Fruit fly (Drosophila melanogaster) whole organism, embryonic: ENCODE results near the gene CG14220.

Source experiments
- Ada2b ChIP-seq: fragments of 200-800 bp; sonication (Bioruptor generic); IDR thresholded peaks from 2 replicates; pipeline ENCODE4 v1.3.6; 2022; ENCODE audit warnings: missing biosample characterization, missing genetic modification characterization
- Atf6 ChIP-seq: fragments of 200-800 bp; sonication (Bioruptor generic); IDR thresholded peaks from 2 replicates; pipeline ENCODE4 v1.3.6; 2022; ENCODE audit warnings: missing biosample characterization, missing genetic modification characterization
- Awh ChIP-seq: fragments of 200-800 bp; sonication (Bioruptor generic); IDR thresholded peaks from 2 replicates; pipeline ENCODE4, ENCODE4 v1.3.6; 2022; ENCODE audit warnings: missing biosample characterization, missing genetic modification characterization
- CG12391 ChIP-seq: fragments of 200-800 bp; sonication (Bioruptor generic); optimal IDR thresholded peaks from 3 replicates; lab custom pipeline; 2018; ENCODE audit warnings: missing biosample characterization, mild to moderate bottlenecking, missing genetic modification characterization, moderate library complexity
- CG14050 ChIP-seq: fragments of 200-800 bp; sonication (Bioruptor generic); IDR thresholded peaks from 3 replicates; pipeline ENCODE4 v1.3.6; 2022; ENCODE audit warnings: missing biosample characterization, missing genetic modification characterization
- CG17186 ChIP-seq: fragments of 200-800 bp; sonication (Bioruptor generic); optimal IDR thresholded peaks from 3 replicates; lab custom pipeline; 2017; ENCODE audit warnings: missing biosample characterization, missing genetic modification reagents, missing genetic modification characterization
- CG17361 ChIP-seq: fragments of 200-800 bp; sonication (Bioruptor generic); IDR thresholded peaks from 3 replicates; pipeline ENCODE4 v1.3.6; 2022; ENCODE audit warnings: missing biosample characterization, missing genetic modification characterization
- CG17612 ChIP-seq: fragments of 200-800 bp; sonication (Bioruptor generic); IDR thresholded peaks from 2 replicates; pipeline ENCODE4 v1.3.6; 2022; ENCODE audit warnings: missing biosample characterization, missing genetic modification characterization
- CG30431 ChIP-seq: fragments of 200-800 bp; sonication (Bioruptor generic); optimal IDR thresholded peaks from 2 replicates; lab custom pipeline; 2017; ENCODE audit warnings: missing biosample characterization, missing genetic modification characterization
- CG34224 ChIP-seq: fragments of 200-800 bp; sonication (Bioruptor generic); IDR thresholded peaks from 3 replicates; pipeline ENCODE4 v1.3.6; 2022; ENCODE audit warnings: missing biosample characterization, missing genetic modification characterization; ENCODE audit not compliant: partially characterized antibody
- CG4282 ChIP-seq: fragments of 200-800 bp; sonication (Bioruptor generic); optimal IDR thresholded peaks from 2 replicates; lab custom pipeline; 2016; ENCODE audit warnings: missing biosample characterization, missing genetic modification characterization
- CG4424 ChIP-seq: fragments of 200-800 bp; sonication (Bioruptor generic); optimal IDR thresholded peaks from 3 replicates; lab custom pipeline; 2016; ENCODE audit warnings: missing biosample characterization, missing genetic modification characterization
- CG4854 ChIP-seq: fragments of 200-800 bp; sonication (Bioruptor generic); optimal IDR thresholded peaks from 2 replicates; lab custom pipeline; 2016; ENCODE audit warnings: missing biosample characterization, missing genetic modification characterization, inconsistent platforms
- CG6254 ChIP-seq: fragments of 200-800 bp; sonication (Bioruptor generic); optimal IDR thresholded peaks from 3 replicates; lab custom pipeline; 2017; ENCODE audit warnings: mild to moderate bottlenecking, missing biosample characterization, missing genetic modification reagents, missing genetic modification characterization
- CG7987 ChIP-seq: fragments of 200-800 bp; sonication (Bioruptor generic); optimal IDR thresholded peaks from 2 replicates; lab custom pipeline; 2018; ENCODE audit warnings: missing biosample characterization, mild to moderate bottlenecking, missing genetic modification characterization, moderate library complexity
- Camta ChIP-seq: fragments of 200-800 bp; sonication (Bioruptor generic); optimal IDR thresholded peaks from 2 replicates; lab custom pipeline; 2016; ENCODE audit warnings: missing biosample characterization, missing genetic modification characterization
- Dek ChIP-seq: fragments of 200-800 bp; sonication (Bioruptor generic); optimal IDR thresholded peaks from 3 replicates; lab custom pipeline; 2019; ENCODE audit warnings: missing biosample characterization, mild to moderate bottlenecking, missing genetic modification characterization, moderate library complexity
- Dp ChIP-seq: fragments of 200-800 bp; sonication (Bioruptor generic); optimal IDR thresholded peaks from 2 replicates; lab custom pipeline; 2018; ENCODE audit warnings: missing biosample characterization, mild to moderate bottlenecking, missing genetic modification characterization, moderate library complexity
- Dref ChIP-seq: fragments of 200-800 bp; sonication (Bioruptor generic); IDR thresholded peaks from 2 replicates; pipeline ENCODE4 v1.3.6; 2022; ENCODE audit warnings: missing biosample characterization, missing genetic modification characterization
- Ets97D ChIP-seq: fragments of 200-800 bp; sonication (Bioruptor generic); optimal IDR thresholded peaks from 3 replicates; lab custom pipeline; 2016; ENCODE audit warnings: missing biosample characterization, missing genetic modification characterization
- H15 ChIP-seq: fragments of 200-800 bp; sonication (Bioruptor generic); IDR thresholded peaks from 3 replicates; pipeline ENCODE4 v1.3.6; 2022; ENCODE audit warnings: missing biosample characterization, missing genetic modification characterization
- HLHmδ ChIP-seq: fragments of 200-800 bp; sonication (Bioruptor generic); optimal IDR thresholded peaks from 2 replicates; lab custom pipeline; 2018; ENCODE audit warnings: missing biosample characterization, mild to moderate bottlenecking, missing genetic modification characterization, moderate library complexity
- Kr ChIP-seq: fragments of 200-800 bp; sonication (Bioruptor generic); optimal IDR thresholded peaks from 2 replicates; lab custom pipeline; 2017; ENCODE audit warnings: missing biosample characterization, mild to moderate bottlenecking, missing genetic modification characterization
- Mrtf ChIP-seq: fragments of 200-800 bp; sonication (Bioruptor generic); IDR thresholded peaks from 3 replicates; pipeline ENCODE4 v1.3.6; 2022; ENCODE audit warnings: missing biosample characterization, missing genetic modification characterization
- NfI ChIP-seq: fragments of 200-800 bp; sonication (Bioruptor generic); optimal IDR thresholded peaks from 3 replicates; lab custom pipeline; 2018; ENCODE audit warnings: missing biosample characterization, mild to moderate bottlenecking, missing genetic modification characterization, moderate library complexity
- Opbp ChIP-seq: fragments of 200-800 bp; sonication (Bioruptor generic); IDR thresholded peaks from 3 replicates; pipeline ENCODE4 v1.3.6; 2022; ENCODE audit warnings: missing biosample characterization, missing genetic modification characterization; ENCODE audit not compliant: partially characterized antibody
- Rfx ChIP-seq: fragments of 200-800 bp; sonication (Bioruptor generic); IDR thresholded peaks from 2 replicates; pipeline ENCODE4 v1.3.6; 2022; ENCODE audit warnings: missing biosample characterization, missing genetic modification characterization
- Side ChIP-seq: fragments of 200-800 bp; sonication (Bioruptor generic); optimal IDR thresholded peaks from 2 replicates; lab custom pipeline; 2016; ENCODE audit warnings: missing biosample characterization, missing genetic modification characterization
- Sin3A ChIP-seq: fragments of >200 bp; optimal IDR thresholded peaks from 2 replicates; lab custom pipeline; 2018
- Spps ChIP-seq: fragments of 200-800 bp; sonication (Bioruptor generic); optimal IDR thresholded peaks from 2 replicates; lab custom pipeline; 2018; ENCODE audit warnings: missing biosample characterization, mild to moderate bottlenecking, missing genetic modification characterization
- ase ChIP-seq: fragments of 200-800 bp; sonication (Bioruptor generic); IDR thresholded peaks from 3 replicates; pipeline ENCODE4 v1.3.6; 2022; ENCODE audit warnings: missing biosample characterization, missing genetic modification characterization
- ash1 ChIP-seq: fragments of 200-800 bp; sonication (Bioruptor generic); optimal IDR thresholded peaks from 2 replicates; lab custom pipeline; 2018; ENCODE audit warnings: missing biosample characterization, mild to moderate bottlenecking, missing genetic modification characterization
- bbx ChIP-seq: fragments of 200-800 bp; sonication (Bioruptor generic); IDR thresholded peaks from 2 replicates; pipeline ENCODE4 v1.3.6; 2022; ENCODE audit warnings: missing biosample characterization, missing genetic modification characterization; ENCODE audit not compliant: partially characterized antibody
- bsh ChIP-seq, 2 experiments: fragments of 200-800 bp; sonication (Bioruptor generic); optimal IDR thresholded peaks; 2 replicates each; lab custom pipeline; 2017 to 2018; ENCODE audit warnings: mild to moderate bottlenecking in 2 of 2, missing biosample characterization in 2 of 2, missing genetic modification characterization in 2 of 2, moderate library complexity in 1 of 2
- btn ChIP-seq: fragments of 200-800 bp; sonication (Bioruptor generic); optimal IDR thresholded peaks from 2 replicates; lab custom pipeline; 2016; ENCODE audit warnings: missing biosample characterization, missing genetic modification characterization
- crol ChIP-seq: fragments of 200-800 bp; sonication (Bioruptor generic); IDR thresholded peaks from 2 replicates; pipeline ENCODE4 v1.3.6; 2022; ENCODE audit warnings: missing biosample characterization, missing genetic modification characterization
- crp ChIP-seq, 2 experiments: fragments of 200-800 bp; sonication (Bioruptor generic); optimal IDR thresholded peaks; 2 replicates in 1 of 2; 3 replicates in 1 of 2; lab custom pipeline; 2017; ENCODE audit warnings: missing biosample characterization in 2 of 2, missing genetic modification characterization in 2 of 2, mild to moderate bottlenecking in 1 of 2, moderate library complexity in 1 of 2
- esg ChIP-seq: fragments of 200-800 bp; sonication (Bioruptor generic); conservative IDR thresholded peaks from 2 replicates; pipeline ENCODE4 v1.3.6; 2022; ENCODE audit warnings: missing biosample characterization, missing genetic modification characterization
- ham ChIP-seq: fragments of 200-800 bp; sonication (Bioruptor generic); IDR thresholded peaks from 2 replicates; pipeline ENCODE4 v1.3.6; 2022; ENCODE audit warnings: missing biosample characterization, missing genetic modification characterization
- jigr1 ChIP-seq: fragments of 200-800 bp; sonication (Bioruptor generic); IDR thresholded peaks from 3 replicates; pipeline ENCODE4 v1.3.6; 2022; ENCODE audit warnings: missing biosample characterization, missing genetic modification characterization
- kah ChIP-seq: fragments of 200-800 bp; sonication (Bioruptor generic); optimal IDR thresholded peaks from 2 replicates; lab custom pipeline; 2018; ENCODE audit warnings: missing biosample characterization, mild to moderate bottlenecking, missing genetic modification characterization
- lmd ChIP-seq: fragments of 200-800 bp; sonication (Bioruptor generic); IDR thresholded peaks from 2 replicates; pipeline ENCODE4 v1.3.6; 2022; ENCODE audit warnings: missing biosample characterization, missing genetic modification characterization
- mld ChIP-seq: fragments of 200-800 bp; sonication (Bioruptor generic); IDR thresholded peaks from 3 replicates; pipeline ENCODE4 v1.3.6; 2022; ENCODE audit warnings: missing biosample characterization, missing genetic modification characterization; ENCODE audit not compliant: partially characterized antibody
- onecut ChIP-seq: fragments of 200-800 bp; sonication (Bioruptor generic); IDR thresholded peaks from 2 replicates; pipeline ENCODE4 v1.3.6; 2022; ENCODE audit warnings: missing biosample characterization, missing genetic modification characterization
- pros ChIP-seq: fragments of 200-800 bp; sonication (Bioruptor generic); optimal IDR thresholded peaks from 3 replicates; lab custom pipeline; 2019; ENCODE audit warnings: missing biosample characterization, mild to moderate bottlenecking, missing genetic modification characterization, moderate library complexity
- repo ChIP-seq: fragments of 200-800 bp; sonication (Bioruptor generic); optimal IDR thresholded peaks from 2 replicates; lab custom pipeline; 2016; ENCODE audit warnings: missing biosample characterization, missing genetic modification characterization
- shn ChIP-seq: fragments of 200-800 bp; sonication (Bioruptor generic); optimal IDR thresholded peaks from 3 replicates; lab custom pipeline; 2016; ENCODE audit warnings: missing biosample characterization, missing genetic modification characterization
- tgo ChIP-seq: fragments of 200-800 bp; sonication (Bioruptor generic); IDR thresholded peaks from 3 replicates; pipeline ENCODE4 v1.3.6; 2022; ENCODE audit warnings: missing biosample characterization, missing genetic modification characterization
- toy ChIP-seq: fragments of 200-800 bp; sonication (Bioruptor generic); IDR thresholded peaks from 2 replicates; pipeline ENCODE4 v1.3.6; 2022; ENCODE audit warnings: missing biosample characterization, missing genetic modification characterization
- vvl ChIP-seq: fragments of 200-800 bp; sonication (Bioruptor generic); IDR thresholded peaks from 2 replicates; pipeline ENCODE4 v1.3.6; 2022; ENCODE audit warnings: missing biosample characterization, missing genetic modification characterization
- yki ChIP-seq: fragments of >200 bp; optimal IDR thresholded peaks from 3 replicates; lab custom pipeline; 2018

The CG14220 gene

dm6 chrX:19565714-19566316, 35.8 kb downstream of the CG14220 start, which contains the start of the genes Grip84 and car (continued):
- TF ChIP-seq Sin3A (lab: Kevin White, UChicago) = peak; percentile 90
- TF ChIP-seq H15 = peak; percentile 43; the same call in 1 of the 3 replicates
- TF ChIP-seq CG4854 = no peak
- TF ChIP-seq pros = no peak
- TF ChIP-seq CG7987 (GFP tag; lab: Kevin White, UChicago) = no peak
- TF ChIP-seq ash1 (GFP tag; lab: Kevin White, UChicago) = no peak
- no peak for TF ChIP-seq crol (GFP tag; lab: Robert Waterston, UW)
- peak; percentile 32; the same call in 1 of the 2 replicates for TF ChIP-seq Atf6 (GFP tag; lab: Robert Waterston, UW)
- TF ChIP-seq bsh (GFP tag; optimal IDR thresholded peaks at IDR 0.05; lab: Kevin White, UChicago) = peak in 1 of 2 experiments; percentile 60
- TF ChIP-seq btn (GFP tag; lab: Kevin White, UChicago) = no peak
- peak; percentile 73 for TF ChIP-seq lmd (GFP tag; lab: Robert Waterston, UW)
- peak; percentile 73 for TF ChIP-seq tgo (GFP tag; lab: Robert Waterston, UW)
- TF ChIP-seq crp (GFP tag; optimal IDR thresholded peaks at IDR 0.05; lab: Kevin White, UChicago) = peak; percentile 37 to 90
- no peak for TF ChIP-seq mld (GFP tag; lab: Robert Waterston, UW)
- no peak for TF ChIP-seq yki (lab: Kevin White, UChicago)
- TF ChIP-seq Opbp (GFP tag; lab: Robert Waterston, UW) = 0 out of 3 replicates have a peak, but pooled peaks have one; percentile 11
- no peak for TF ChIP-seq CG34224
- TF ChIP-seq CG17186 (GFP tag; lab: Kevin White, UChicago) = peak; percentile 55
- TF ChIP-seq jigr1 (GFP tag; lab: Robert Waterston, UW) = peak; percentile 54; the same call in 1 of the 3 replicates
- no peak for TF ChIP-seq CG17612 (GFP tag; lab: Robert Waterston, UW)
- no peak for TF ChIP-seq shn (GFP tag; lab: Kevin White, UChicago)
- 0 out of 2 replicates have a peak, but pooled peaks have one; percentile 23 for TF ChIP-seq bbx (GFP tag; lab: Robert Waterston, UW)
- TF ChIP-seq Side (GFP tag; lab: Kevin White, UChicago) = peak; percentile 20
- TF ChIP-seq Dp (GFP tag; lab: Kevin White, UChicago) = peak; percentile 22
- no peak for TF ChIP-seq ham (GFP tag; lab: Robert Waterston, UW)
- TF ChIP-seq HLHmδ (GFP tag; lab: Kevin White, UChicago) = no peak
- TF ChIP-seq vvl = peak; percentile 37; the same call in 1 of the 2 replicates
- TF ChIP-seq Ada2b (GFP tag; lab: Robert Waterston, UW) = peak; percentile 47; the same call in 1 of the 2 replicates
- 0 out of 3 replicates have a peak, but pooled peaks have one; percentile 36 for TF ChIP-seq CG14050 (GFP tag; lab: Robert Waterston, UW)
- TF ChIP-seq Spps (tag; lab: Kevin White, UChicago) = peak; percentile 26
- TF ChIP-seq repo (GFP tag; lab: Kevin White, UChicago) = no peak
- peak; percentile 35; the same call in 1 of the 2 replicates for TF ChIP-seq Dref (GFP tag; lab: Robert Waterston, UW)
- TF ChIP-seq CG17361 (GFP tag; lab: Robert Waterston, UW) = peak; percentile 86
- peak; percentile 85 for TF ChIP-seq CG12391 (tag; lab: Kevin White, UChicago)
- no peak for TF ChIP-seq Kr (GFP tag; lab: Kevin White, UChicago)
- 0 out of 3 replicates have a peak, but pooled peaks have one; percentile 48 for TF ChIP-seq Mrtf (GFP tag; lab: Robert Waterston, UW)
- TF ChIP-seq CG4424 (GFP tag; lab: Kevin White, UChicago) = peak; percentile 69
- peak; percentile 56 for TF ChIP-seq CG30431 (GFP tag; lab: Kevin White, UChicago)
- no peak for TF ChIP-seq ase (GFP tag; lab: Robert Waterston, UW)
- TF ChIP-seq NfI (GFP tag; lab: Kevin White, UChicago) = peak; percentile 68
- no peak for TF ChIP-seq Awh (GFP tag; lab: Robert Waterston, UW)
- peak; percentile 49 for TF ChIP-seq Ets97D (GFP tag; lab: Kevin White, UChicago)
- no peak for TF ChIP-seq Dek
- TF ChIP-seq Rfx = peak; percentile 72
- no peak for TF ChIP-seq kah (GFP tag; lab: Kevin White, UChicago)
- TF ChIP-seq CG6254 (GFP tag; lab: Kevin White, UChicago) = no peak
- TF ChIP-seq Camta = peak; percentile 61
- TF ChIP-seq onecut (GFP tag; lab: Robert Waterston, UW) = no peak
- no peak for TF ChIP-seq toy (GFP tag; lab: Robert Waterston, UW)
- no peak for TF ChIP-seq CG4282
- peak; percentile 67 for TF ChIP-seq esg (GFP tag; lab: Robert Waterston, UW)
